Fruit fly (Drosophila melanogaster): ENCODE results near the gene CG6048.

CG6048 gene

DNA sequence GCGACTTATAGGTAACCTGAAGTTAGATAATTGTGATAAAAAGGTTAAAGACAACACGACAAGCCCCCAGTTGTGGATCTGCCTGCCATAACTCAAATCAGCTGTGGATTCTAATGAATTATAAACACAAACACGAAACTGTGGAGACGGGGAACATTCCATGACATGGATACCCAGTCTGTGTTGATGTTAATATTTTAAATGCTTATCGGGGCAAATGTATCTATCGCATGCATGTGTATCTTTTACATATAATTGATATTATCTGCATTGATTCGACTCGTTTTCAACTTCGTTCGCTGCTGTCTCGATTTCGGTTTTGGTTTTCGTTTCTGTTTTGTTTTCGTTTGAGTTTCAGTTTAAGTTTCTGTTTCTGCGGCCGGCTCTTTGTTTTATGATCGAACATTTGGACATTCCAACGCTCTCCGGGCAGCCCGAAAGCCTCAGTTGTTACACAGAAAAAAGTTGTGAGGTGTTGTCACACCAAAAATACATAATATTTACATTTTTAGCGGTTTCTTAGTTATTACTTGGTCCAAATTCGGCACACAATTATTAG is 40.5 kb downstream of the CG6048 start:
- TF ChIP-seq gl (tag; optimal IDR thresholded peaks at IDR 0.05) = no peak
- TF ChIP-seq CG10348 (GFP tag; IDR thresholded peaks at IDR 0.05) = no peak
- no peak for TF ChIP-seq rn (GFP tag; IDR thresholded peaks at IDR 0.05)
- no peak for TF ChIP-seq CG8159 (tag; optimal IDR thresholded peaks at IDR 0.05)
- TF ChIP-seq CG32121 (GFP tag; IDR thresholded peaks at IDR 0.05) = no peak
- no peak for TF ChIP-seq CG4496 (GFP tag; IDR thresholded peaks at IDR 0.05)
- no peak for TF ChIP-seq Snoo (tag; optimal IDR thresholded peaks at IDR 0.05)

DNA sequence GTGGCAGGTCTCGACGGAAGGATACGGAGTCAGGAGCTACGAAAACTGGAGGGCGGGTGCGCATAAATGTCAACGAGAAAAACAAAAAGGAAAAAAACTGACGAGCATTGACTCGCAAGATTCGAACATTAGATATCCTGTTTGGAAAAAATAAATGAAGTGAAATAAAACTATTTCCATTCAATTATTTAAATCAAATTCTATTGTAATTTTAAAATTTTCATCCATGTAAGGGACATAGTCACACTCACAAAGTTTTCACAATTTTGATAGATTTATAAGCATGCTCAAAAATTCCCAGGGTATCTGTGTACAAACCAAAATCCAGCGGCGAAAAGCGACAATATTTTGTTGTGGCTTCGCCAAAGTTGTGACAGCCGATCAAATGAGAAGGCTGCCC is 43.6 kb downstream of the CG6048 start:
- TF ChIP-seq CG8159 (tag; optimal IDR thresholded peaks at IDR 0.05) = no peak
- no peak for TF ChIP-seq gl (tag; optimal IDR thresholded peaks at IDR 0.05)

DNA sequence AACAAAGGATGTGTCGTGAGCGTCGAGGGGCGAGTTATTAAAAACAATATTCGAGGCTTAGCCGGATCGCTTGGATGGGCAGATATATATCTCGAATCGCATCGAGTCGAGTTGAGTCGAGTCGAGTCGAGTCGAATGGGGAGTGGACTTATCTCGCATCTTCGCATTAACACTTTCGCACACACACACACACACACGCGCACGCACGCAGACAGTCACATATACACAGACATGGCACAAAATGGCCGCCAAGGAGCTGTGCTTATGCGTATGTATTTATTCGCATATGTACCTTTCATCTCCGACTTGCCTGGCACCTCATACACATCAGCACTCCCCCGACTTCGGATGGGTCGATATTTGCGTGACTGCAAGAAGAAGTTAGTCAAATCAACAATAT is 45.6 kb downstream of the CG6048 start:
- TF ChIP-seq CG34367 (tag; optimal IDR thresholded peaks at IDR 0.05) (no peak), CG8159 (tag; optimal IDR thresholded peaks at IDR 0.05) (no peak), CG10348 (GFP tag; IDR thresholded peaks at IDR 0.05) (no peak), Pif1B (GFP tag; optimal IDR thresholded peaks at IDR 0.05) (no peak), CG4496 (GFP tag; IDR thresholded peaks at IDR 0.05) (no peak), CG17806 (tag; optimal IDR thresholded peaks at IDR 0.05) (no peak), gl (tag; optimal IDR thresholded peaks at IDR 0.05) (no peak), EcR (GFP tag; optimal IDR thresholded peaks at IDR 0.05) (no peak), CG13204 (GFP tag; optimal IDR thresholded peaks at IDR 0.05) (no peak), CG14655 (GFP tag; optimal IDR thresholded peaks at IDR 0.05) (no peak), CG9948 (tag; optimal IDR thresholded peaks at IDR 0.05) (no peak), CG12605 (GFP tag; IDR thresholded peaks at IDR 0.05) (no peak), fd96Ca (GFP tag; IDR thresholded peaks at IDR 0.05) (no peak), CG15710 (tag; optimal IDR thresholded peaks at IDR 0.05) (no peak), D1 (tag; optimal IDR thresholded peaks at IDR 0.05) (no peak)

DNA sequence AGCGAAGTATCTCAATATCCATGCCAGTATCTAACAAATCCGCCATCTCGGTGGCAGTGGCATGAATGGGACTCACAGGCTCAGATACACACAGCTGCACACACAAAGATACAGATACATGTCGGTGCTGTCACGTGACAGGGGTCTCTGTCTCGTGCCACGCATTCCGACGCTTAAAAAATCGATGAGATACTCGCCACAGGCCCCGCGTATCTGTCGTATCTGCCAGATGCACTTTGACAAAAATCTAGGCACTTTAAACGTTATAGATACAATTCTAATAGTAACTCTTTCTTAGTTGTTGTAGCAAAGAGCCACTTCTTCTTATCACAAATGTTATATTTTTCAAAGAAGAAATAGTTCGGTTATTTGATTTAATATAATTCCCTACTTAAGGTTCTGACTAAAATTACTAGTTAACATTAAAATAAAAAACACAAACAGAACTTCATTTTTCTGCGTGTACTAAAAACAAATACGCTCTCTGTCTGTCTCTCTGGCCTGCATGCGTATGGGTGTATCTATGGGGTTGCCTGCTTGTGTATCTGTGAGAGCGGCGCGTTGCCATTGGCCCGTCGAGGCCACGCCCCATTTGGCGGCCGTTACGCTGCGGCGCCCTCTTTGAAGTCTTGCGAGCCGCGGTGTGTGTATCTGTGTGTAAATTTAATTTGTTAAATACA is 48.5 kb downstream of the CG6048 start, which contains the start of gene CG4766:
Gene CG4766 (minus strand): TSS at position 51 of the 680 bp plus-strand sequence.
- TF ChIP-seq CG8159 (tag; optimal IDR thresholded peaks at IDR 0.05) = peak; percentile 86
- TF ChIP-seq D1 (tag; optimal IDR thresholded peaks at IDR 0.05) = no peak
- TF ChIP-seq CG12605 (GFP tag; IDR thresholded peaks at IDR 0.05) = peak; percentile 66
- TF ChIP-seq Snoo (tag; optimal IDR thresholded peaks at IDR 0.05) = peak; percentile 86
- peak; percentile 82 for TF ChIP-seq CG8301 (tag; optimal IDR thresholded peaks at IDR 0.05)
- TF ChIP-seq CG4496 (GFP tag; IDR thresholded peaks at IDR 0.05) = peak; percentile 86
- TF ChIP-seq CG34367 (tag; optimal IDR thresholded peaks at IDR 0.05) = peak; percentile 69
- peak; percentile 56; the same call in 1 of the 2 replicates for TF ChIP-seq rn (GFP tag; IDR thresholded peaks at IDR 0.05)
- peak; percentile 61 for TF ChIP-seq gl (tag; optimal IDR thresholded peaks at IDR 0.05)
- TF ChIP-seq CG13204 (GFP tag; optimal IDR thresholded peaks at IDR 0.05) = no peak
- peak; percentile 36; the same call in 1 of the 3 replicates for TF ChIP-seq fd96Ca (GFP tag; IDR thresholded peaks at IDR 0.05)
- TF ChIP-seq EcR (GFP tag; optimal IDR thresholded peaks at IDR 0.05) = no peak
- peak; percentile 85 for TF ChIP-seq CG14655 (GFP tag; optimal IDR thresholded peaks at IDR 0.05)
- peak; percentile 88 for TF ChIP-seq Pif1A (GFP tag; optimal IDR thresholded peaks at IDR 0.05)
- peak; percentile 48; the same call in 1 of the 2 replicates for TF ChIP-seq Ets98B (GFP tag; IDR thresholded peaks at IDR 0.05)
- TF ChIP-seq CG10348 (GFP tag; IDR thresholded peaks at IDR 0.05) = no peak
- TF ChIP-seq CG17806 (tag; optimal IDR thresholded peaks at IDR 0.05) = peak; percentile 79
- TF ChIP-seq CG9948 (tag; optimal IDR thresholded peaks at IDR 0.05) = peak; percentile 78
- TF ChIP-seq Pif1B (GFP tag; optimal IDR thresholded peaks at IDR 0.05) = peak; percentile 78
- TF ChIP-seq CG32121 (GFP tag; IDR thresholded peaks at IDR 0.05) = peak; percentile 92
- peak; percentile 83 for TF ChIP-seq CG15710 (tag; optimal IDR thresholded peaks at IDR 0.05)

Data from whole organism, pupa.